Fruit fly (Drosophila melanogaster) whole organism, embryonic: Measurements from ENCODE around the gene CG10194.

Experiments
- ATbp ChIP-seq: fragments of 200-800 bp; sonication (Bioruptor generic); optimal IDR thresholded peaks from 2 replicates; lab custom pipeline; 2017; ENCODE audit warnings: missing biosample characterization, mild to moderate bottlenecking, missing genetic modification characterization, missing genetic modification reagents
- CG10431 ChIP-seq: fragments of 200-800 bp; sonication (Bioruptor generic); optimal IDR thresholded peaks from 3 replicates; lab custom pipeline; 2018; ENCODE audit warnings: missing biosample characterization, mild to moderate bottlenecking, missing genetic modification characterization
- CG10565 ChIP-seq: fragments of 200-800 bp; sonication (Bioruptor generic); optimal IDR thresholded peaks from 3 replicates; lab custom pipeline; 2016; ENCODE audit warnings: missing biosample characterization, mild to moderate bottlenecking, missing genetic modification characterization
- CG10654 ChIP-seq: fragments of 200-800 bp; sonication (Bioruptor generic); optimal IDR thresholded peaks from 2 replicates; lab custom pipeline; 2016; ENCODE audit warnings: missing biosample characterization, missing genetic modification characterization
- CG11723 ChIP-seq: fragments of 200-800 bp; sonication (Bioruptor generic); optimal IDR thresholded peaks from 2 replicates; lab custom pipeline; 2017; ENCODE audit warnings: missing biosample characterization, mild to moderate bottlenecking, missing genetic modification characterization
- CG12071 ChIP-seq: fragments of 200-800 bp; sonication (Bioruptor generic); optimal IDR thresholded peaks from 3 replicates; lab custom pipeline; 2018; ENCODE audit warnings: missing biosample characterization, mild to moderate bottlenecking, missing genetic modification characterization
- CG12744 ChIP-seq: fragments of 200-800 bp; sonication (Bioruptor generic); optimal IDR thresholded peaks from 2 replicates; lab custom pipeline; 2016; ENCODE audit warnings: missing biosample characterization, missing genetic modification characterization
- CG12942 ChIP-seq: fragments of 200-800 bp; sonication (Bioruptor generic); optimal IDR thresholded peaks from 3 replicates; lab custom pipeline; 2016; ENCODE audit warnings: missing biosample characterization, missing genetic modification characterization
- CG15514 ChIP-seq: fragments of 200-800 bp; sonication (Bioruptor generic); optimal IDR thresholded peaks from 3 replicates; lab custom pipeline; 2017; ENCODE audit warnings: missing biosample characterization, missing genetic modification characterization, mild to moderate bottlenecking, moderate library complexity, missing genetic modification reagents
- CG1603 ChIP-seq: fragments of 200-800 bp; sonication (Bioruptor generic); optimal IDR thresholded peaks from 2 replicates; lab custom pipeline; 2019; ENCODE audit warnings: missing biosample characterization, mild to moderate bottlenecking, missing genetic modification characterization, moderate library complexity
- CG17361 ChIP-seq: fragments of 200-800 bp; sonication (Bioruptor generic); IDR thresholded peaks from 3 replicates; pipeline ENCODE4 v1.3.6; 2022; ENCODE audit warnings: missing biosample characterization, missing genetic modification characterization
- CG43689 ChIP-seq: fragments of 200-800 bp; sonication (Bioruptor generic); IDR thresholded peaks from 2 replicates; pipeline ENCODE4 v1.3.6; 2022; ENCODE audit warnings: missing biosample characterization, missing genetic modification characterization
- CG6175 ChIP-seq: fragments of 200-800 bp; sonication (Bioruptor generic); IDR thresholded peaks from 3 replicates; pipeline ENCODE4 v1.3.6; 2022; ENCODE audit warnings: missing biosample characterization, missing genetic modification characterization
- CG6689 ChIP-seq: fragments of 200-800 bp; sonication (Bioruptor generic); IDR thresholded peaks from 2 replicates; pipeline ENCODE4 v1.3.6; 2022; ENCODE audit warnings: missing biosample characterization, missing genetic modification characterization
- CG6765 ChIP-seq: fragments of 200-800 bp; sonication (Bioruptor generic); optimal IDR thresholded peaks from 3 replicates; lab custom pipeline; 2017; ENCODE audit warnings: missing biosample characterization, mild to moderate bottlenecking, missing genetic modification characterization
- CG6854 ChIP-seq: fragments of 200-800 bp; sonication (Bioruptor generic); optimal IDR thresholded peaks from 3 replicates; lab custom pipeline; 2017; ENCODE audit warnings: missing biosample characterization, mild to moderate bottlenecking, missing genetic modification characterization
- CG8359 ChIP-seq: fragments of 200-800 bp; sonication (Bioruptor generic); optimal IDR thresholded peaks from 2 replicates; lab custom pipeline; 2017; ENCODE audit warnings: missing biosample characterization, mild to moderate bottlenecking, missing genetic modification characterization, borderline replicate concordance
- CoRest ChIP-seq: fragments of 200-800 bp; sonication (Bioruptor generic); optimal IDR thresholded peaks from 3 replicates; lab custom pipeline; 2018; ENCODE audit warnings: missing biosample characterization, mild to moderate bottlenecking, missing genetic modification characterization, moderate library complexity
- Doc3 ChIP-seq: fragments of 200-800 bp; sonication (Bioruptor generic); IDR thresholded peaks from 3 replicates; pipeline ENCODE4 v1.3.6; 2022; ENCODE audit warnings: missing biosample characterization, missing genetic modification characterization; ENCODE audit not compliant: partially characterized antibody
- Lim3 ChIP-seq: fragments of 200-800 bp; sonication (Bioruptor generic); IDR thresholded peaks from 2 replicates; pipeline ENCODE4 v1.3.6; 2022; ENCODE audit warnings: missing biosample characterization, missing genetic modification characterization
- Myb ChIP-seq: fragments of 200-800 bp; sonication (Bioruptor generic); optimal IDR thresholded peaks from 2 replicates; lab custom pipeline; 2016; ENCODE audit warnings: missing biosample characterization, missing genetic modification characterization
- Nf-YC ChIP-seq: fragments of 200-800 bp; optimal IDR thresholded peaks from 3 replicates; lab custom pipeline; 2019; ENCODE audit warnings: missing biosample characterization, mild to moderate bottlenecking, missing genetic modification characterization, moderate library complexity
- NfI ChIP-seq: fragments of 200-800 bp; sonication (Bioruptor generic); optimal IDR thresholded peaks from 3 replicates; lab custom pipeline; 2018; ENCODE audit warnings: missing biosample characterization, mild to moderate bottlenecking, missing genetic modification characterization, moderate library complexity
- Oli ChIP-seq: fragments of 200-800 bp; sonication (Bioruptor generic); optimal IDR thresholded peaks from 2 replicates; lab custom pipeline; 2018; ENCODE audit warnings: missing biosample characterization, mild to moderate bottlenecking, missing genetic modification characterization, moderate library complexity
- Ptx1 ChIP-seq: fragments of 200-800 bp; sonication (Bioruptor generic); IDR thresholded peaks from 2 replicates; pipeline ENCODE4 v1.3.6; 2022; ENCODE audit warnings: missing biosample characterization, missing genetic modification characterization
- Usf ChIP-seq: fragments of 200-800 bp; sonication (Bioruptor generic); optimal IDR thresholded peaks from 2 replicates; lab custom pipeline; 2017; ENCODE audit warnings: missing genotype, missing biosample characterization, missing genetic modification characterization
- Vsx1 ChIP-seq: fragments of 200-800 bp; sonication (Bioruptor generic); optimal IDR thresholded peaks from 2 replicates; lab custom pipeline; 2017; ENCODE audit warnings: missing biosample characterization, mild to moderate bottlenecking, missing genetic modification characterization, missing genetic modification reagents
- ab ChIP-seq: fragments of 200-800 bp; sonication (Bioruptor generic); optimal IDR thresholded peaks from 2 replicates; lab custom pipeline; 2016; ENCODE audit warnings: missing biosample characterization, missing genetic modification characterization
- amos ChIP-seq: fragments of 200-800 bp; sonication (Bioruptor generic); IDR thresholded peaks from 2 replicates; pipeline ENCODE4 v1.3.6; 2022; ENCODE audit warnings: missing biosample characterization, missing genetic modification characterization; ENCODE audit not compliant: partially characterized antibody
- ara ChIP-seq: fragments of 200-800 bp; sonication (Bioruptor generic); IDR thresholded peaks from 2 replicates; pipeline ENCODE4 v1.3.6; 2022; ENCODE audit warnings: missing biosample characterization, missing genetic modification characterization
- bowl ChIP-seq: fragments of 200-800 bp; sonication (Bioruptor generic); IDR thresholded peaks from 2 replicates; pipeline ENCODE4 v1.3.6; 2022; ENCODE audit warnings: missing biosample characterization, missing genetic modification characterization
- br ChIP-seq: fragments of >200 bp; optimal IDR thresholded peaks from 2 replicates; lab custom pipeline; 2017
- cwo ChIP-seq: fragments of 200-800 bp; sonication (Bioruptor generic); optimal IDR thresholded peaks from 3 replicates; lab custom pipeline; 2017; ENCODE audit warnings: missing biosample characterization, missing genetic modification characterization, mild to moderate bottlenecking, moderate library complexity, missing genetic modification reagents
- dimm ChIP-seq: fragments of 200-800 bp; sonication (Bioruptor generic); IDR thresholded peaks from 2 replicates; pipeline ENCODE4 v1.3.6; 2022; ENCODE audit warnings: missing biosample characterization, missing genetic modification characterization
- dpn ChIP-seq, 2 experiments: fragments of 200-800 bp; sonication (Bioruptor generic); optimal IDR thresholded peaks; 3 replicates each; lab custom pipeline; 2016; ENCODE audit warnings: missing biosample characterization in 2 of 2, missing genetic modification characterization in 2 of 2
- fd96Cb ChIP-seq: fragments of 200-800 bp; sonication (Bioruptor generic); optimal IDR thresholded peaks from 2 replicates; lab custom pipeline; 2018; ENCODE audit warnings: missing biosample characterization, mild to moderate bottlenecking, missing genetic modification characterization, moderate library complexity
- gce ChIP-seq: fragments of 200-800 bp; sonication (Bioruptor generic); IDR thresholded peaks from 3 replicates; pipeline ENCODE4 v1.3.6; 2022; ENCODE audit warnings: missing biosample characterization, missing genetic modification characterization
- gro ChIP-seq: fragments of 200-800 bp; sonication (Bioruptor generic); optimal IDR thresholded peaks from 2 replicates; lab custom pipeline; 2016; ENCODE audit warnings: missing biosample characterization, missing genetic modification characterization
- hb ChIP-seq: fragments of 200-800 bp; sonication (Bioruptor generic); IDR thresholded peaks from 3 replicates; pipeline ENCODE4 v1.3.6; 2022; ENCODE audit warnings: missing biosample characterization, missing genetic modification characterization; ENCODE audit not compliant: partially characterized antibody
- hth ChIP-seq: fragments of >200 bp; optimal IDR thresholded peaks from 2 replicates; lab custom pipeline; 2017; ENCODE audit warnings: inconsistent platforms
- jumu ChIP-seq: fragments of 200-800 bp; sonication (Bioruptor generic); optimal IDR thresholded peaks from 3 replicates; lab custom pipeline; 2016; ENCODE audit warnings: missing biosample characterization, missing genetic modification characterization
- kay ChIP-seq: fragments of 200-800 bp; sonication (Bioruptor generic); optimal IDR thresholded peaks from 2 replicates; lab custom pipeline; 2016; ENCODE audit warnings: missing biosample characterization, missing genetic modification characterization
- lab ChIP-seq: fragments of 200-800 bp; sonication (Bioruptor generic); optimal IDR thresholded peaks from 3 replicates; lab custom pipeline; 2017; ENCODE audit warnings: missing biosample characterization, missing genetic modification characterization, mild to moderate bottlenecking, moderate library complexity, missing genetic modification reagents
- lmd ChIP-seq: fragments of 200-800 bp; sonication (Bioruptor generic); IDR thresholded peaks from 2 replicates; pipeline ENCODE4 v1.3.6; 2022; ENCODE audit warnings: missing biosample characterization, missing genetic modification characterization
- phol ChIP-seq: fragments of 200-800 bp; sonication (Bioruptor generic); optimal IDR thresholded peaks from 3 replicates; lab custom pipeline; 2018; ENCODE audit warnings: missing biosample characterization, mild to moderate bottlenecking, missing genetic modification characterization, moderate library complexity
- ranshi ChIP-seq: fragments of 200-800 bp; sonication (Bioruptor generic); IDR thresholded peaks from 2 replicates; pipeline ENCODE4 v1.3.6; 2022; ENCODE audit warnings: missing biosample characterization, missing genetic modification characterization
- row ChIP-seq: fragments of 200-800 bp; sonication (Bioruptor generic); IDR thresholded peaks from 3 replicates; pipeline ENCODE4 v1.3.6; 2022; ENCODE audit warnings: missing biosample characterization, missing genetic modification characterization
- so ChIP-seq: fragments of 200-800 bp; sonication (Bioruptor generic); IDR thresholded peaks from 3 replicates; pipeline ENCODE4 v1.3.6; 2022; ENCODE audit warnings: missing biosample characterization, missing genetic modification characterization
- tap ChIP-seq: fragments of 200-800 bp; optimal IDR thresholded peaks from 3 replicates; lab custom pipeline; 2019; ENCODE audit warnings: missing biosample characterization, mild to moderate bottlenecking, missing genetic modification characterization, moderate library complexity
- tup ChIP-seq: fragments of 200-800 bp; sonication (Bioruptor generic); optimal IDR thresholded peaks from 2 replicates; lab custom pipeline; 2016; ENCODE audit warnings: missing biosample characterization, mild to moderate bottlenecking, missing genetic modification characterization, moderate library complexity

Gene CG10194

DNA sequence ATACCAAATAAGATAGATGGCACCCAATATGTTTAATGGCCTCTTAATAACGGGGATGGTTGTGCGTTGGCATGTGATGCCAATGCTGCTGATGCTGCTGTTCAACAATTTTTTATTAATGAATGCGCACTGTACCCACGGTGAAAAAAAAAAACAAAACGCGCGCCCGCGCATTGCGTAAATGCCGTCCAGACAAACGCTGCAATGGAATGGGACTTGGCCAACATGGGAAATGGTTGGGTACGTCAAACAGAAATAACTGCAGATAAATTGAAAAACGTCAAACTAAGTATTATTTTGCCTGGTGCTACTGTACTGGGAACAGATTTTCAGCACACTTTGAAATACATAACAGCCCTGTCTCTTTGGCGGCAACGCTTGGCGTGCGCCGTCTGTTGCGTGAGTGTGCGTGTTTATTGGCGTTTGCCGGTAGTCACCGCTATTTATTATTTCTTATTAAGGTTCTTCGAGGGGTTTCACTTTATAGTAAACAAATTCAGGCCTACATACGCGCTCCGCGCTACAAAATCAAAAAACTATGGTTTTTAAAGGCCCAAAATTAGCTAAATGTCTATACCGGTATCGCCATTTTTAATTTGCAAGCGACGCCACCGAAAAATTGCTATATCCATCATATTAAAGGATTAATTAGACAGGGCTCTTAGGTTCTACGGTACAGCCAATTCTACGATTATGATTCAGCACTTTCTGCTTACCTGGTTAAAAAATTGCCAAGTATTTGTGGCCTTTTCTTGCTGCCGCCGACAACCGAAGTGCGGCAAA lies 37.2 kb downstream of the CG10194 start (continued):
- TF ChIP-seq ranshi (peak; percentile 45; the same call in 1 of the 2 replicates), ATbp (GFP tag; lab: Kevin White, UChicago) (no peak), CG8359 (GFP tag; lab: Kevin White, UChicago) (no peak), dpn (GFP tag; optimal IDR thresholded peaks at IDR 0.05; lab: Kevin White, UChicago) (peak; percentile 17 to 38), CG6689 (GFP tag; lab: Robert Waterston, UW) (no peak), NfI (GFP tag; lab: Kevin White, UChicago) (no peak), jumu (GFP tag; lab: Kevin White, UChicago) (peak; percentile 35), CG6854 (GFP tag; lab: Kevin White, UChicago) (no peak), CG6175 (GFP tag; lab: Robert Waterston, UW) (no peak), gro (peak; percentile 8), Usf (GFP tag; lab: Kevin White, UChicago) (no peak), CG17361 (GFP tag; lab: Robert Waterston, UW) (no peak), so (GFP tag; lab: Robert Waterston, UW) (no peak), br (no peak), lab (GFP tag; lab: Kevin White, UChicago) (no peak), row (GFP tag; lab: Robert Waterston, UW) (peak; percentile 73), fd96Cb (tag; lab: Kevin White, UChicago) (no peak), gce (GFP tag; lab: Robert Waterston, UW) (no peak), CG12942 (GFP tag; lab: Kevin White, UChicago) (no peak), Oli (no peak), Lim3 (GFP tag; lab: Robert Waterston, UW) (peak; percentile 14; the same call in 1 of the 2 replicates), hb (GFP tag; lab: Robert Waterston, UW) (0 out of 3 replicates have a peak, but pooled peaks have one; percentile 29), CG12071 (GFP tag; lab: Kevin White, UChicago) (no peak), CoRest (peak; percentile 1), Doc3 (GFP tag; lab: Robert Waterston, UW) (no peak), dimm (GFP tag; lab: Robert Waterston, UW) (no peak), CG15514 (GFP tag; lab: Kevin White, UChicago) (no peak), Myb (GFP tag; lab: Kevin White, UChicago) (peak; percentile 36), CG12744 (GFP tag; lab: Kevin White, UChicago) (no peak), Vsx1 (no peak), CG43689 (GFP tag; lab: Robert Waterston, UW) (no peak), ara (no peak), CG1603 (no peak), tup (GFP tag; lab: Kevin White, UChicago) (no peak), cwo (no peak), bowl (no peak), lmd (GFP tag; lab: Robert Waterston, UW) (peak; percentile 56; the same call in 1 of the 2 replicates), Ptx1 (GFP tag; lab: Robert Waterston, UW) (peak; percentile 42; the same call in 1 of the 2 replicates), hth (lab: Kevin White, UChicago) (no peak), amos (peak; percentile 7; the same call in 1 of the 2 replicates), Nf-YC (tag; lab: Kevin White, UChicago) (no peak), phol (peak; percentile 78), CG10565 (GFP tag; lab: Kevin White, UChicago) (no peak), CG11723 (peak; percentile 3), CG10431 (GFP tag; lab: Kevin White, UChicago) (no peak), kay (GFP tag; lab: Kevin White, UChicago) (no peak), tap (tag; lab: Kevin White, UChicago) (no peak), ab (no peak), CG6765 (GFP tag; lab: Kevin White, UChicago) (no peak), CG10654 (GFP tag; lab: Kevin White, UChicago) (no peak)
